Fruit fly (Drosophila melanogaster) whole organism, adult: Measurements from ENCODE around the gene CG32264.

ENCODE experiments used
- CG33017 ChIP-seq: fragments of 200-800 bp; sonication (Bioruptor generic); optimal IDR thresholded peaks from 2 replicates; lab custom pipeline; 2018; ENCODE audit warnings: missing biosample characterization, mild to moderate bottlenecking, missing genetic modification characterization, moderate library complexity
- CG5204 ChIP-seq: fragments of 200-800 bp; sonication (Bioruptor generic); optimal IDR thresholded peaks from 2 replicates; lab custom pipeline; 2016; ENCODE audit warnings: missing biosample characterization, missing genetic modification characterization
- Hr96 ChIP-seq: fragments of 200-800 bp; sonication (Bioruptor generic); optimal IDR thresholded peaks from 2 replicates; lab custom pipeline; 2016; ENCODE audit warnings: missing biosample characterization, missing genetic modification characterization
- Mnt ChIP-seq: fragments of 200-800 bp; sonication (Bioruptor generic); optimal IDR thresholded peaks from 2 replicates; lab custom pipeline; 2016; ENCODE audit warnings: missing biosample characterization, mild to moderate bottlenecking, missing genetic modification characterization
- cnc ChIP-seq, 2 experiments: fragments of >200 bp; optimal IDR thresholded peaks; 2 replicates each; lab custom pipeline; 2017
- ovo ChIP-seq: fragments of 200-800 bp; sonication (Bioruptor generic); optimal IDR thresholded peaks from 2 replicates; lab custom pipeline; 2016; ENCODE audit warnings: missing biosample characterization, missing genetic modification characterization
- tj ChIP-seq: fragments of 200-800 bp; sonication (Bioruptor generic); optimal IDR thresholded peaks from 3 replicates; lab custom pipeline; 2017; ENCODE audit warnings: missing biosample characterization, mild to moderate bottlenecking, missing genetic modification characterization, moderate library complexity

DNA sequence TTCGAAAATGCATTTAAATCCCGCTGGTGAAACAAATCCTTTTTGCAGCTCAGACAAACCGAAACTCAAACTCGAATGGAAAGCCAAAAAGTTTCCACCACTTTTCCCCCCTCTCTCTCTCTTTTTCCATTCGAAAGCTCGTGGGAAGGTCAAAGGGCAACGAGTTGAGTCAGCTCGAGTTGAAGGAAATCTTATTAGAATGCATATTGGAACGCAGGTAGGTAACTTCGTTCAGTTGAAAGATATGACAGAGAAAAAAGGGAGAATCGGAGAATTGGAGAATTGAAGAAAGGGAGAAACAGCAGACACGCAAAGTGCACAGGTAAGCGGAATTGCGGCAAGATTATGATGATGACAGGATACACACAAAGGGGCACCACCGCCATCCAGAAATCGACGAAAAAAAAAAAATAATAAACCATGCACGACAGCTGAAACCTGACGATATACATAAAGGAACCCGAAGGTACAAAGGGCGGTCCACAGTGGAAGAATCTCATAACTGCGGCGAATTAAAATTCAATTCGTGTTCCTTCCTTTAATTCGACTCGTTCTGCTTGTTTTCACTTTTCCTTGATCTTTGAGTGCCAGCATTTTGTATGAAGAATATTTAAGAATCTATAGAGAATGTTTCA lies 23.6 kb downstream of the CG32264 start:
- TF ChIP-seq tj (GFP tag; lab: Kevin White, UChicago): peak; percentile 28
- no peak for TF ChIP-seq CG33017 (tag; lab: Kevin White, UChicago)
- no peak for TF ChIP-seq CG5204 (GFP tag; lab: Kevin White, UChicago)
- no peak for TF ChIP-seq Hr96
- TF ChIP-seq ovo (GFP tag; lab: Kevin White, UChicago): no peak
- no peak for TF ChIP-seq Mnt
- TF ChIP-seq cnc (optimal IDR thresholded peaks at IDR 0.05; lab: Kevin White, UChicago): no peak
